Worm (Caenorhabditis elegans) whole organism, late embryonic: ENCODE data around the gene F35A5.2.

Experiments used
- C08G9.2 ChIP-seq: sonication (generic microtip); optimal IDR thresholded peaks from 2 replicates; lab custom pipeline; 2016; ENCODE audit warnings: mild to moderate bottlenecking, missing genetic modification characterization, moderate library complexity, missing compliant biosample characterization
- C38D4.7 ChIP-seq: fragments of 200-800 bp; sonication (Bioruptor generic); optimal IDR thresholded peaks from 2 replicates; lab custom pipeline; 2018; ENCODE audit warnings: mild to moderate bottlenecking, missing genetic modification characterization, moderate library complexity, missing compliant biosample characterization
- F13H6.1 ChIP-seq: sonication (generic microtip); optimal IDR thresholded peaks from 2 replicates; lab custom pipeline; 2016; ENCODE audit warnings: missing genetic modification characterization, missing compliant biosample characterization
- K09A11.1 ChIP-seq: sonication (generic microtip); optimal IDR thresholded peaks from 2 replicates; lab custom pipeline; 2017; ENCODE audit warnings: antibody characterized with exemption, mild to moderate bottlenecking, missing genetic modification characterization, missing compliant biosample characterization; ENCODE audit not compliant: insufficient read depth
- T23F11.4 ChIP-seq: fragments of 200-800 bp; sonication (Bioruptor generic); optimal IDR thresholded peaks from 2 replicates; lab custom pipeline; 2018; ENCODE audit warnings: mild to moderate bottlenecking, missing genetic modification characterization, missing compliant biosample characterization
- Y22D7AL.16 ChIP-seq: sonication (generic microtip); optimal IDR thresholded peaks from 2 replicates; lab custom pipeline; 2016; ENCODE audit warnings: missing genetic modification characterization, missing compliant biosample characterization
- ama-1 ChIP-seq: fragments of 150-350 bp; optimal IDR thresholded peaks from 2 replicates; lab custom pipeline; 2014
- ceh-18 ChIP-seq: sonication (generic microtip); optimal IDR thresholded peaks from 2 replicates; lab custom pipeline; 2016; ENCODE audit warnings: missing genetic modification characterization, missing compliant biosample characterization
- ceh-2 ChIP-seq: sonication (generic microtip); optimal IDR thresholded peaks from 2 replicates; lab custom pipeline; 2016; ENCODE audit warnings: missing genotype, missing genetic modification characterization, missing compliant biosample characterization
- ceh-22 ChIP-seq: sonication (generic microtip); optimal IDR thresholded peaks from 2 replicates; lab custom pipeline; 2017; ENCODE audit warnings: missing biosample characterization, missing genetic modification characterization
- ceh-24 ChIP-seq: sonication (generic microtip); optimal IDR thresholded peaks from 2 replicates; lab custom pipeline; 2016; ENCODE audit warnings: mild to moderate bottlenecking, missing genetic modification characterization, missing compliant biosample characterization
- ceh-31 ChIP-seq: sonication (generic microtip); optimal IDR thresholded peaks from 2 replicates; lab custom pipeline; 2016; ENCODE audit warnings: missing genetic modification characterization, missing compliant biosample characterization
- ceh-34 ChIP-seq: sonication (generic microtip); optimal IDR thresholded peaks from 2 replicates; lab custom pipeline; 2016; ENCODE audit warnings: mild to moderate bottlenecking, missing genetic modification characterization, missing compliant biosample characterization
- ceh-48 ChIP-seq: sonication (generic microtip); optimal IDR thresholded peaks from 2 replicates; lab custom pipeline; 2016; ENCODE audit warnings: missing genetic modification characterization, inconsistent platforms, missing compliant biosample characterization
- ceh-6 ChIP-seq: fragments of 200-800 bp; sonication (Bioruptor generic); optimal IDR thresholded peaks from 2 replicates; lab custom pipeline; 2018; ENCODE audit warnings: mild to moderate bottlenecking, missing genetic modification characterization, missing compliant biosample characterization
- elt-2 ChIP-seq: sonication (generic microtip); optimal IDR thresholded peaks from 2 replicates; lab custom pipeline; 2016; ENCODE audit warnings: missing genetic modification reagents, missing genetic modification characterization, missing compliant biosample characterization
- elt-4 ChIP-seq: sonication (generic microtip); optimal IDR thresholded peaks from 2 replicates; lab custom pipeline; 2016; ENCODE audit warnings: missing genetic modification characterization, missing compliant biosample characterization
- fax-1 ChIP-seq: sonication (generic microtip); optimal IDR thresholded peaks from 2 replicates; lab custom pipeline; 2016; ENCODE audit warnings: missing genotype, missing genetic modification characterization, missing compliant biosample characterization
- fkh-6 ChIP-seq: sonication (generic microtip); optimal IDR thresholded peaks from 2 replicates; lab custom pipeline; 2016; ENCODE audit warnings: missing genetic modification characterization, missing compliant biosample characterization
- hlh-15 ChIP-seq: sonication (generic microtip); optimal IDR thresholded peaks from 2 replicates; lab custom pipeline; 2016; ENCODE audit warnings: missing genetic modification characterization, missing compliant biosample characterization
- hlh-8 ChIP-seq: sonication (generic microtip); optimal IDR thresholded peaks from 2 replicates; lab custom pipeline; 2016; ENCODE audit warnings: missing genotype, missing genetic modification characterization, missing compliant biosample characterization
- lim-6 ChIP-seq: sonication (generic microtip); optimal IDR thresholded peaks from 2 replicates; lab custom pipeline; 2016; ENCODE audit warnings: missing genetic modification characterization, missing compliant biosample characterization
- mec-3 ChIP-seq: sonication (generic microtip); optimal IDR thresholded peaks from 2 replicates; lab custom pipeline; 2016; ENCODE audit warnings: borderline replicate concordance, missing genetic modification characterization, missing compliant biosample characterization
- nfya-1 ChIP-seq: sonication (generic microtip); optimal IDR thresholded peaks from 2 replicates; lab custom pipeline; 2017; ENCODE audit warnings: missing genetic modification characterization, mild to moderate bottlenecking, missing compliant biosample characterization, antibody characterized with exemption, moderate library complexity
- nhr-232 ChIP-seq: sonication (generic microtip); optimal IDR thresholded peaks from 2 replicates; lab custom pipeline; 2016; ENCODE audit warnings: missing genetic modification characterization, missing compliant biosample characterization
- npax-4 ChIP-seq: sonication (generic microtip); optimal IDR thresholded peaks from 2 replicates; lab custom pipeline; 2016; ENCODE audit warnings: missing genetic modification characterization, missing compliant biosample characterization
- odd-2 ChIP-seq: sonication (generic microtip); optimal IDR thresholded peaks from 2 replicates; lab custom pipeline; 2017; ENCODE audit warnings: antibody characterized with exemption, mild to moderate bottlenecking, missing genetic modification characterization, missing compliant biosample characterization
- pat-9 ChIP-seq: fragments of 200-800 bp; sonication (Bioruptor generic); optimal IDR thresholded peaks from 2 replicates; lab custom pipeline; 2018; ENCODE audit warnings: mild to moderate bottlenecking, missing genetic modification characterization, moderate library complexity, missing compliant biosample characterization
- pqm-1 ChIP-seq: sonication (generic microtip); optimal IDR thresholded peaks from 2 replicates; lab custom pipeline; 2016; ENCODE audit warnings: missing genetic modification characterization, missing compliant biosample characterization
- pros-1 ChIP-seq: fragments of 150-350 bp; optimal IDR thresholded peaks from 2 replicates; lab custom pipeline; 2014; ENCODE audit warnings: missing biosample characterization, missing genetic modification reagents, missing genetic modification characterization
- sox-4 ChIP-seq: sonication (generic microtip); optimal IDR thresholded peaks from 2 replicates; lab custom pipeline; 2017; ENCODE audit warnings: mild to moderate bottlenecking, missing genetic modification characterization, inconsistent platforms, missing compliant biosample characterization
- syd-9 ChIP-seq: sonication (generic microtip); optimal IDR thresholded peaks from 2 replicates; lab custom pipeline; 2016; ENCODE audit warnings: mild to moderate bottlenecking, missing genetic modification characterization, moderate library complexity, missing compliant biosample characterization
- tbx-2 ChIP-seq: sonication (generic microtip); optimal IDR thresholded peaks from 2 replicates; lab custom pipeline; 2016; ENCODE audit warnings: missing genetic modification characterization, missing compliant biosample characterization
- ttx-3 ChIP-seq: sonication (generic microtip); optimal IDR thresholded peaks from 2 replicates; lab custom pipeline; 2016; ENCODE audit warnings: missing genetic modification reagents, missing genetic modification characterization, missing compliant biosample characterization
- unc-3 ChIP-seq, 2 experiments: fragments of 200-800 bp in 1 of 2; sonication (Bioruptor generic) in 1 of 2; sonication (generic microtip) in 1 of 2; conservative IDR thresholded peaks in 1 of 2; optimal IDR thresholded peaks in 1 of 2; 2 replicates each; pipeline versions ENCODE4 v1.3.6 to Lab custom; 2016 to 2022; ENCODE audit warnings: missing compliant biosample characterization in 2 of 2, missing genetic modification characterization in 2 of 2, missing genetic modification reagents in 1 of 2
- unc-42 ChIP-seq: sonication (generic microtip); optimal IDR thresholded peaks from 2 replicates; lab custom pipeline; 2016; ENCODE audit warnings: missing genotype, missing genetic modification characterization, missing compliant biosample characterization
- unc-55 ChIP-seq: sonication (generic microtip); optimal IDR thresholded peaks from 2 replicates; lab custom pipeline; 2017; ENCODE audit warnings: missing biosample characterization, missing genetic modification reagents, missing genetic modification characterization
- unc-86 ChIP-seq: sonication (generic microtip); optimal IDR thresholded peaks from 2 replicates; lab custom pipeline; 2016; ENCODE audit warnings: missing genetic modification characterization, missing compliant biosample characterization
- ztf-16 ChIP-seq: sonication (generic microtip); optimal IDR thresholded peaks from 2 replicates; lab custom pipeline; 2017; ENCODE audit warnings: missing genetic modification characterization, missing compliant biosample characterization

The F35A5.2 gene

DNA sequence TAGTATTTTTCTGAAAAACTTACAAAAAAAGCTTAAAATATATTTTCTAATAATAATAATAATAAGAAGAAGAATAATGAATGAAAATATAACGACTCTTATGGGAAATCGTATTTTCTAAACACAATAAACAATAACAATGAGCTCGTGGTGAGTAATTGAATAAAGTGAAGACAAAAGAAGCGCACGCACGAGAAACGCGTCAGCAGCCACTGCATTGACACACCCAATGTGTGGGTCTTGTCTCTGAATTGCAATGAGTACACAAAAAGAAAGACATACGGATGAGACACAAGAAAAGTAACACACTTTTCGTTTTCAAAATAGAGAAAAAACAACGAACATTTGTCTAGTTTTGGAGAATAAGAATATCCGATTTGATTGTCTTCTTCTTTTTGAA is 1.6 kb upstream of the F35A5.2 start, which contains the start of gene F35A5.8 (continued):
- TF ChIP-seq ttx-3 (tag; lab: Kevin White, UChicago), result peak; percentile 10
- TF ChIP-seq ceh-24 (tag; lab: Kevin White, UChicago), result no peak
- TF ChIP-seq ceh-31, result peak; percentile 46
- TF ChIP-seq nfya-1, result peak; percentile 50
- TF ChIP-seq lim-6, result no peak
- TF ChIP-seq unc-55 (GFP tag; lab: Kevin White, UChicago), result peak; percentile 45
- no peak for TF ChIP-seq syd-9 (tag; lab: Kevin White, UChicago)
- peak; percentile 94 for TF ChIP-seq unc-42
- TF ChIP-seq C08G9.2 (tag; lab: Kevin White, UChicago), result no peak
- no peak for TF ChIP-seq pqm-1 (tag; lab: Kevin White, UChicago)
- no peak for TF ChIP-seq ceh-6 (GFP tag; lab: Kevin White, UChicago)
- TF ChIP-seq npax-4 (tag; lab: Kevin White, UChicago), result no peak
- no peak for TF ChIP-seq hlh-8 (tag; lab: Kevin White, UChicago)
- no peak for TF ChIP-seq T23F11.4 (GFP tag; lab: Kevin White, UChicago)
- no peak for TF ChIP-seq unc-86 (tag; lab: Kevin White, UChicago)
- no peak for TF ChIP-seq F13H6.1
- TF ChIP-seq elt-2 (tag; lab: Kevin White, UChicago), result no peak
- TF ChIP-seq nhr-232 (tag; lab: Kevin White, UChicago), result no peak
- no peak for TF ChIP-seq Y22D7AL.16 (tag; lab: Kevin White, UChicago)
- TF ChIP-seq K09A11.1 (tag; lab: Kevin White, UChicago), result no peak
- TF ChIP-seq pat-9, result no peak
- no peak for TF ChIP-seq odd-2
- no peak for TF ChIP-seq ceh-48 (tag; lab: Kevin White, UChicago)
- TF ChIP-seq unc-3 (GFP tag; conservative IDR thresholded peaks at IDR 0.05; lab: Robert Waterston, UW), result no peak
- peak; percentile 16 for TF ChIP-seq unc-3 (tag; optimal IDR thresholded peaks at IDR 0.05; lab: Kevin White, UChicago)
- TF ChIP-seq elt-4, result no peak
- TF ChIP-seq ztf-16 (tag; lab: Kevin White, UChicago), result no peak
- TF ChIP-seq mec-3 (tag; lab: Kevin White, UChicago), result no peak
- peak; percentile 37 for TF ChIP-seq sox-4 (tag; lab: Kevin White, UChicago)
- TF ChIP-seq ceh-22 (tag; lab: Kevin White, UChicago), result no peak
- no peak for TF ChIP-seq fkh-6
- no peak for TF ChIP-seq pros-1 (tag; lab: Kevin White, UChicago)
- TF ChIP-seq, all 69 proteins: peak for 11

ce11 chrX:3807166-3807565 is 2.2 kb downstream of the F35A5.2 start, which contains the start of gene F35A5.1:
Gene F35A5.1 (plus strand): TSS chrX:3807466.
- TF ChIP-seq tbx-2 (tag; lab: Kevin White, UChicago) (no peak), unc-42 (no peak), elt-4 (no peak), ceh-18 (tag; lab: Kevin White, UChicago) (no peak), pros-1 (tag; lab: Kevin White, UChicago) (no peak), C38D4.7 (GFP tag; lab: Kevin White, UChicago) (no peak)

DNA sequence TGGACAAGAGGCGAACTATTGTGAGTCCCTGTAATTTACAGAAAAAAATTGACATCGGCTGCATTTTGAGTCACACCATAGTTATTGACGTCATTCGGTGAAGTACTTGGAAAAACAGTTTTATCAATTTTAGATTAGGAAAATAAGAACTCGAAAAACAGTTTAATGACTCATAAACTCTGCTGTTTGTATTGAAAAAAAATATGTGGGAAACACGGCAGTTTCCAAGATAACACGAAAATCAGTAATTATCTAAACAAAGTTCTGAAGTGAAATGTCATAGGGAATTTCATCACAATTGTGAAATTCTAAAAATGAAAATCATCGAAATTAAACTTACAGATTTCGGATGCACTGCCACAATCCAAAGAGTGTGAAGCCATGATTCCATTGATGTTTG is 9.9 kb downstream of the F35A5.2 start:
- TF ChIP-seq npax-4 (tag; lab: Kevin White, UChicago) (no peak), hlh-15 (no peak), ceh-22 (tag; lab: Kevin White, UChicago) (no peak), elt-2 (tag; lab: Kevin White, UChicago) (no peak), tbx-2 (tag; lab: Kevin White, UChicago) (no peak), fax-1 (tag; lab: Kevin White, UChicago) (no peak), ceh-48 (tag; lab: Kevin White, UChicago) (no peak), ceh-2 (tag; lab: Kevin White, UChicago) (no peak), C38D4.7 (GFP tag; lab: Kevin White, UChicago) (no peak), hlh-8 (tag; lab: Kevin White, UChicago) (no peak), unc-42 (no peak), nfya-1 (no peak), ama-1 (lab: Kevin White, UChicago) (no peak), unc-55 (GFP tag; lab: Kevin White, UChicago) (no peak), ceh-34 (tag; lab: Kevin White, UChicago) (no peak)
- TF ChIP-seq, all 69 proteins: peak for 0
